Fruit fly (Drosophila melanogaster) whole organism, wandering third instar larva: ENCODE measurements around the gene CG8851.

Experiments
- Abd-B ChIP-seq: fragments of >200 bp; optimal IDR thresholded peaks from 2 replicates; lab custom pipeline; 2017; ENCODE audit warnings: missing biosample characterization, missing genetic modification characterization
- CG32264 ChIP-seq: fragments of 200-800 bp; sonication (Bioruptor generic); optimal IDR thresholded peaks from 2 replicates; lab custom pipeline; 2016; ENCODE audit warnings: missing biosample characterization, missing genetic modification characterization
- Dfd ChIP-seq: fragments of >200 bp; optimal IDR thresholded peaks from 2 replicates; lab custom pipeline; 2017; ENCODE audit warnings: missing biosample characterization, missing genetic modification characterization
- Dif ChIP-seq: fragments of 200-275, 200-300 bp; sonication (Bioruptor generic); optimal IDR thresholded peaks from 2 replicates; lab custom pipeline; 2018; ENCODE audit warnings: missing biosample characterization, missing genetic modification characterization; ENCODE audit not compliant: partially characterized antibody
- GATAd ChIP-seq: sonication (Bioruptor generic); optimal IDR thresholded peaks from 2 replicates; lab custom pipeline; 2016; ENCODE audit warnings: missing biosample characterization, missing genetic modification characterization
- Hnf4 ChIP-seq: fragments of 200-800 bp; sonication (Bioruptor generic); optimal IDR thresholded peaks from 2 replicates; lab custom pipeline; 2016; ENCODE audit warnings: missing biosample characterization, mild to moderate bottlenecking, missing genetic modification characterization
- Hr78 ChIP-seq: fragments of >200 bp; optimal IDR thresholded peaks from 2 replicates; lab custom pipeline; 2017; ENCODE audit warnings: missing biosample characterization, missing genetic modification characterization
- Hr83 ChIP-seq: fragments of 200-300 bp; sonication (Bioruptor generic); optimal IDR thresholded peaks from 2 replicates; lab custom pipeline; 2016; ENCODE audit warnings: missing biosample characterization, mild to moderate bottlenecking, missing genetic modification characterization, moderate library complexity; ENCODE audit not compliant: poor library complexity, severe bottlenecking
- Mio ChIP-seq: sonication (Bioruptor generic); optimal IDR thresholded peaks from 2 replicates; lab custom pipeline; 2016; ENCODE audit warnings: missing biosample characterization, missing genetic modification characterization
- Myc ChIP-seq: fragments of >200 bp; optimal IDR thresholded peaks from 2 replicates; lab custom pipeline; 2017
- N ChIP-seq: fragments of >200 bp; optimal IDR thresholded peaks from 2 replicates; lab custom pipeline; 2018; ENCODE audit warnings: missing biosample characterization, missing external identifiers, missing genetic modification characterization
- OdsH ChIP-seq: fragments of 200-800 bp; sonication (Bioruptor generic); optimal IDR thresholded peaks from 2 replicates; lab custom pipeline; 2016; ENCODE audit warnings: missing biosample characterization, mild to moderate bottlenecking, missing genetic modification characterization
- Rel ChIP-seq, 2 experiments: fragments of 200-800 bp; sonication (Bioruptor generic) in 1 of 2; optimal IDR thresholded peaks; 2 replicates in 1 of 2; 3 replicates in 1 of 2; lab custom pipeline; 2016 to 2019; ENCODE audit warnings: mild to moderate bottlenecking in 2 of 2, missing biosample characterization in 2 of 2, missing genetic modification characterization in 2 of 2, moderate library complexity in 1 of 2
- Sp1 ChIP-seq: fragments of 200-800 bp; sonication (Bioruptor generic); optimal IDR thresholded peaks from 3 replicates; lab custom pipeline; 2019; ENCODE audit warnings: missing biosample characterization, mild to moderate bottlenecking, missing genetic modification characterization, moderate library complexity
- Vsx2 ChIP-seq: fragments of 200-300, 225-300 bp; sonication (Bioruptor generic); optimal IDR thresholded peaks from 2 replicates; lab custom pipeline; 2018; ENCODE audit warnings: missing biosample characterization, missing genetic modification characterization; ENCODE audit not compliant: partially characterized antibody
- br ChIP-seq: fragments of 200-800 bp; sonication (Bioruptor generic); optimal IDR thresholded peaks from 2 replicates; lab custom pipeline; 2016; ENCODE audit warnings: missing biosample characterization, missing genetic modification characterization
- dmrt93B ChIP-seq: fragments of 200-800 bp; sonication (Bioruptor generic); optimal IDR thresholded peaks from 2 replicates; lab custom pipeline; 2018; ENCODE audit warnings: missing biosample characterization, mild to moderate bottlenecking, missing genetic modification characterization
- ey ChIP-seq: fragments of 200-800 bp; sonication (Bioruptor generic); optimal IDR thresholded peaks from 2 replicates; lab custom pipeline; 2016; ENCODE audit warnings: missing biosample characterization, missing genetic modification characterization
- foxo ChIP-seq, 2 experiments: fragments of 200-800 bp; sonication (Bioruptor generic); optimal IDR thresholded peaks; 2 replicates in 1 of 2; 3 replicates in 1 of 2; lab custom pipeline; 2016 to 2017; ENCODE audit warnings: missing biosample characterization in 2 of 2, missing genetic modification characterization in 2 of 2
- fru ChIP-seq: fragments of 200-800 bp; sonication (Bioruptor generic); optimal IDR thresholded peaks from 3 replicates; lab custom pipeline; 2016; ENCODE audit warnings: missing biosample characterization, mild to moderate bottlenecking, missing genetic modification characterization
- h ChIP-seq: fragments of 200-800 bp; sonication (Bioruptor generic); optimal IDR thresholded peaks from 3 replicates; lab custom pipeline; 2016; ENCODE audit warnings: missing biosample characterization, mild to moderate bottlenecking, missing genetic modification characterization
- lola ChIP-seq: fragments of >200 bp; optimal IDR thresholded peaks from 2 replicates; lab custom pipeline; 2017; ENCODE audit warnings: missing biosample characterization, missing genetic modification characterization
- pan ChIP-seq: fragments of >200 bp; optimal IDR thresholded peaks from 2 replicates; lab custom pipeline; 2017
- psq ChIP-seq: fragments of 200-800 bp; sonication (Bioruptor generic); optimal IDR thresholded peaks from 3 replicates; lab custom pipeline; 2017; ENCODE audit warnings: missing biosample characterization, mild to moderate bottlenecking, missing genetic modification characterization, moderate library complexity
- rgr ChIP-seq: fragments of 200-800 bp; sonication (Bioruptor generic); optimal IDR thresholded peaks from 3 replicates; lab custom pipeline; 2016; ENCODE audit warnings: missing biosample characterization, mild to moderate bottlenecking, missing genetic modification characterization
- sv ChIP-seq: fragments of 200-800 bp; sonication (Bioruptor generic); optimal IDR thresholded peaks from 3 replicates; lab custom pipeline; 2016; ENCODE audit warnings: missing biosample characterization, missing genetic modification characterization
- tai ChIP-seq: sonication (Bioruptor generic); optimal IDR thresholded peaks from 2 replicates; lab custom pipeline; 2016; ENCODE audit warnings: missing biosample characterization, missing genetic modification characterization
- usp ChIP-seq: fragments of >200 bp; optimal IDR thresholded peaks from 2 replicates; lab custom pipeline; 2017; ENCODE audit warnings: missing biosample characterization, missing genetic modification characterization

CG8851 gene

DNA sequence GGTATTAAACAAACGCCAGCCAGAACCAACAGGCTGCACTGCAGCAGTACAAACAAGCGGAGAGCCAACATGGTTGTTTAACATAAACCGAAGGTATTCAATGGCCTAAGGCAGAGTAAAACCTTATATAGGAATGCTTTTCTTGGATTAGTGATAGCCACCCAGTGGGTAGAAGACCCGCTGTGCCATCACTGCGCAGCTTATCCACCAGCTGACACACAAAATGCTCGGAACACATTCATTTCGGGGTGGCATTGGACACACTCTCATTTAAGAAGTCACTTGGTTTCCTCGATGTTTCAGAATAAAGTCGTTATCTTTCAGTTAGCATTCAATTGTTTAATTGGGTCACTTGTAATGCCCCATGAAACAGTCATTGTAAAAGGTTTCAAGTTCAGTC lies 9.5 kb upstream of the CG8851 start, which contains the start of gene CG31954:
Gene CG31954 (minus strand): TSS at position 101 of the 400 bp plus-strand sequence.
- TF ChIP-seq Dif (GFP tag; lab: Kevin White, UChicago) (no peak), Hnf4 (GFP tag; lab: Kevin White, UChicago) (no peak), pan (lab: Kevin White, UChicago) (no peak), Rel (GFP tag; optimal IDR thresholded peaks at IDR 0.05; lab: Kevin White, UChicago) (no peak), Rel (tag; optimal IDR thresholded peaks at IDR 0.05; lab: Kevin White, UChicago) (no peak)

DNA sequence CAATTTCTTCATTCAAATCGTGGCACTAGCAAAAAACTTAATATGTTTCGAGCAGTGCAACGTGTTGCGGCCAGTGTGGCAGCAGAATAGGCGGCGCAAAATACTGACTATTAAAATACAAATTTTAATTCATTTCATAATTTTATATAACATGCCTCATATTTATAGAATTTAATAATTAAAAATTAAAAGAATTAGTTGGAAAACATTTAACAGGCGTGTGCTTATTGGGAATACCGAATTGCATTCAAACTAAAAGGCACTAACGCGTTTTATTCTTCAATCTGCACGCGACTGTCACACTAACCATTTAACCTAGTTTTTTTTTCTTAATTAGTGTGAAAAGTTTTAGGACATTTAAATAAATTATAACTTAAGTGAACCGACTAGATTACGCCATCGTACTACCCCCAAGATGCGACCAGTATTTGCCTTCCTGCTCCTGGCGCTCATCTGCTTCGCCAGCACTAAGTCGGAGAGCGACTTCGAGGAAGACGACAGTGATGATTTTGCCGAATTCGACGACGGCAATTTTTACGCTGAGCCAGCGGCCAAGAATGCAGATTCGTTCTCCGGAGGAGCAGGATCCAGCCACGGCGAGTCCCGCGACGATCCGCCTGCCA lies 4.8 kb upstream of the CG8851 start, which contains the start of the genes LeuRS and CG17593:
Gene LeuRS (minus strand): TSS at position 88 of the 623 bp plus-strand sequence.
Gene CG17593 (plus strand): TSS at position 304 of the 623 bp plus-strand sequence.
- no peak for TF ChIP-seq N (GFP tag; lab: Kevin White, UChicago)
- peak; percentile 33 for TF ChIP-seq Myc (lab: Kevin White, UChicago)

dm6 chr2L:3523956-3524355 lies 4.5 kb downstream of the CG8851 start, which contains the start of gene Sr-CIV:
TSS of gene Sr-CIV (minus strand) at chr2L:3524056.
- TF ChIP-seq CG32264 (GFP tag; lab: Kevin White, UChicago) (no peak), Hr78 (no peak), dmrt93B (GFP tag; lab: Kevin White, UChicago) (no peak), tai (no peak), pan (lab: Kevin White, UChicago) (no peak), psq (GFP tag; lab: Kevin White, UChicago) (no peak), fru (GFP tag; lab: Kevin White, UChicago) (no peak), lola (GFP tag; lab: Kevin White, UChicago) (no peak), Rel (GFP tag; optimal IDR thresholded peaks at IDR 0.05; lab: Kevin White, UChicago) (no peak), Rel (tag; optimal IDR thresholded peaks at IDR 0.05; lab: Kevin White, UChicago) (no peak), Hr83 (GFP tag; lab: Kevin White, UChicago) (no peak), Abd-B (GFP tag; lab: Kevin White, UChicago) (no peak), ey (GFP tag; lab: Kevin White, UChicago) (no peak), Sp1 (no peak), h (GFP tag; lab: Kevin White, UChicago) (no peak), Dfd (GFP tag; lab: Kevin White, UChicago) (no peak), usp (GFP tag; lab: Kevin White, UChicago) (no peak), rgr (no peak), br (GFP tag; lab: Kevin White, UChicago) (no peak), foxo (GFP tag; optimal IDR thresholded peaks at IDR 0.05; lab: Kevin White, UChicago) (no peak), Mio (GFP tag; lab: Kevin White, UChicago) (no peak)

DNA sequence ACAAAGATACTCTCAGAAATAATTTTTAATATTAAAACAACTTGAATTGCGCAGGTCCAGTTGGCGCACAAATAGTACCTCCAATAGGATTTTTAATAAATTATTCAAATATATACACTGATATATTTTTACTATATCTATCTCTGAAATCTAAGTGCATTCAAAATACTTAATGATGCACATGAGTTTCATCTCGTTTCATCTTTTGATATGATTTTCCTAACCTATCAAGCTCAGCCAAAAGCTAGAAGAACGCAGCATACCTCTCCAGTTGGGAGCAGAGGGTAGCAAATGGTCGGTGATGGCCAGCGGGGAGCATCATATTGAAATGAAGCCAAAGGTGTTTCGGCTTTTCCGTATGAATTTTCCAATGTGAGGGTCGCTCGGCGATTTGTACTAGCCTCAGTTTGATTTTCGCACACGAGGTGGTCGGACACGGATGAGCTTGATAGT lies 5.3 kb downstream of the CG8851 start, which contains the start of gene CG8852:
Gene CG8852 (plus strand): TSS at position 403 of the 453 bp plus-strand sequence.
- no peak for TF ChIP-seq sv
- TF ChIP-seq Dfd (GFP tag; lab: Kevin White, UChicago): no peak
- TF ChIP-seq Vsx2 (GFP tag; lab: Kevin White, UChicago): no peak
- TF ChIP-seq h (GFP tag; lab: Kevin White, UChicago): no peak

DNA sequence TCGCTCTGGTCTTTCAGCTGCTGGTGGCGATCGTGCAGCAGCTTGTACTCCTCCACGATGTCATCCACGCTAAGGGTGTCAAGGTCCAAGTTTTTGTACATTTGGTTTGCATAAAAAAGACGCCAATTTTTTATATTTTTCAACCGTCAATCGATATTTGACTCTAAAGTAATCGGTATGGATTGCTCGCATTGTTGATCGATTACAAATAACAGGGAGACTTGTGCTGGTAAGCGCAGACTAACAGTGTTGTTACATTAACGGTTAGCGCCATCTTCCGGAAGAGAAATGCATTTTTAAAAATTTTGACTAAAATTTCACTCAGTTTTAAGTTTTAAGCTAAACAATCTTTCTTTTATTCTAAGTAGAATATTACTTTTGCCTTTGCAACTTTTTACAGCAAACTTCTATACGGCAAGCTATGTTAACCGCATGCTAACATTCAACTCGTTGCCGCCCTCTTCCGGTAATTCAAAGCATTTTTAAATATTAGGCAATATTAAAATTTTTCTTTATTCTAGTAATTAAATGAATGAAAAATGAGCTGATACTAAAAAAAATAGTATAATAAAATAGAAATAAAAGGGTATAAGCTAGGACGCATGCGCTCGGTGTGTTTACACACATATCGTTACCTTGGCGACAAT lies 10.8 kb downstream of the CG8851 start, which contains the start of the genes Spindly and IFT57:
Gene Spindly (minus strand): TSS at position 132 of the 647 bp plus-strand sequence.
Gene IFT57 (plus strand): TSS at position 604 of the 647 bp plus-strand sequence.
- no peak for TF ChIP-seq foxo (GFP tag; optimal IDR thresholded peaks at IDR 0.05; lab: Kevin White, UChicago)
- no peak for TF ChIP-seq CG32264 (GFP tag; lab: Kevin White, UChicago)
- no peak for TF ChIP-seq Vsx2 (GFP tag; lab: Kevin White, UChicago)
- TF ChIP-seq Myc (lab: Kevin White, UChicago): peak; percentile 58
- TF ChIP-seq N (GFP tag; lab: Kevin White, UChicago): no peak
- TF ChIP-seq lola (GFP tag; lab: Kevin White, UChicago): no peak
- no peak for TF ChIP-seq OdsH (GFP tag; lab: Kevin White, UChicago)
- no peak for TF ChIP-seq GATAd (GFP tag; lab: Kevin White, UChicago)
- TF ChIP-seq usp (GFP tag; lab: Kevin White, UChicago): no peak
